Worm (Caenorhabditis elegans) whole organism, late embryonic: ENCODE results near the gene F20E11.18.

Experiments
- C08G9.2 ChIP-seq: sonication (generic microtip); optimal IDR thresholded peaks from 2 replicates; lab custom pipeline; 2016; ENCODE audit warnings: mild to moderate bottlenecking, missing genetic modification characterization, moderate library complexity, missing compliant biosample characterization
- F13H6.1 ChIP-seq: sonication (generic microtip); optimal IDR thresholded peaks from 2 replicates; lab custom pipeline; 2016; ENCODE audit warnings: missing genetic modification characterization, missing compliant biosample characterization
- K02D7.2 ChIP-seq: sonication (generic microtip); optimal IDR thresholded peaks from 2 replicates; lab custom pipeline; 2017; ENCODE audit warnings: mild to moderate bottlenecking, missing genetic modification characterization, missing compliant biosample characterization
- K09A11.1 ChIP-seq: sonication (generic microtip); optimal IDR thresholded peaks from 2 replicates; lab custom pipeline; 2017; ENCODE audit warnings: antibody characterized with exemption, mild to moderate bottlenecking, missing genetic modification characterization, missing compliant biosample characterization; ENCODE audit not compliant: insufficient read depth
- T23F11.4 ChIP-seq: fragments of 200-800 bp; sonication (Bioruptor generic); optimal IDR thresholded peaks from 2 replicates; lab custom pipeline; 2018; ENCODE audit warnings: mild to moderate bottlenecking, missing genetic modification characterization, missing compliant biosample characterization
- ama-1 ChIP-seq: fragments of 150-350 bp; optimal IDR thresholded peaks from 2 replicates; lab custom pipeline; 2014
- ceh-14 ChIP-seq: sonication (generic microtip); optimal IDR thresholded peaks from 2 replicates; lab custom pipeline; 2016; ENCODE audit warnings: missing genotype, missing genetic modification characterization, missing compliant biosample characterization
- ceh-18 ChIP-seq: sonication (generic microtip); optimal IDR thresholded peaks from 2 replicates; lab custom pipeline; 2016; ENCODE audit warnings: missing genetic modification characterization, missing compliant biosample characterization
- ceh-19 ChIP-seq: fragments of 200-800 bp; sonication (Bioruptor generic); optimal IDR thresholded peaks from 2 replicates; lab custom pipeline; 2018; ENCODE audit warnings: mild to moderate bottlenecking, missing genetic modification characterization, missing compliant biosample characterization
- ceh-22 ChIP-seq: sonication (generic microtip); optimal IDR thresholded peaks from 2 replicates; lab custom pipeline; 2017; ENCODE audit warnings: missing biosample characterization, missing genetic modification characterization
- ceh-30 ChIP-seq: fragments of 150-350 bp; optimal IDR thresholded peaks from 2 replicates; lab custom pipeline; 2014; ENCODE audit warnings: missing biosample characterization, missing genetic modification characterization
- ceh-31 ChIP-seq: sonication (generic microtip); optimal IDR thresholded peaks from 2 replicates; lab custom pipeline; 2016; ENCODE audit warnings: missing genetic modification characterization, missing compliant biosample characterization
- ceh-34 ChIP-seq: sonication (generic microtip); optimal IDR thresholded peaks from 2 replicates; lab custom pipeline; 2016; ENCODE audit warnings: mild to moderate bottlenecking, missing genetic modification characterization, missing compliant biosample characterization
- ceh-48 ChIP-seq: sonication (generic microtip); optimal IDR thresholded peaks from 2 replicates; lab custom pipeline; 2016; ENCODE audit warnings: missing genetic modification characterization, inconsistent platforms, missing compliant biosample characterization
- che-1 ChIP-seq: sonication (generic microtip); optimal IDR thresholded peaks from 2 replicates; lab custom pipeline; 2016; ENCODE audit warnings: mild to moderate bottlenecking, missing genetic modification characterization, missing compliant biosample characterization
- dmd-4 ChIP-seq: sonication (generic microtip); optimal IDR thresholded peaks from 2 replicates; lab custom pipeline; 2016; ENCODE audit warnings: borderline replicate concordance, missing genetic modification characterization, missing compliant biosample characterization
- dve-1 ChIP-seq: sonication (generic microtip); optimal IDR thresholded peaks from 2 replicates; lab custom pipeline; 2017; ENCODE audit warnings: antibody characterized with exemption, mild to moderate bottlenecking, missing genetic modification characterization, missing compliant biosample characterization
- elt-2 ChIP-seq: sonication (generic microtip); optimal IDR thresholded peaks from 2 replicates; lab custom pipeline; 2016; ENCODE audit warnings: missing genetic modification reagents, missing genetic modification characterization, missing compliant biosample characterization
- fax-1 ChIP-seq: sonication (generic microtip); optimal IDR thresholded peaks from 2 replicates; lab custom pipeline; 2016; ENCODE audit warnings: missing genotype, missing genetic modification characterization, missing compliant biosample characterization
- fkh-10 ChIP-seq: fragments of 150-350 bp; optimal IDR thresholded peaks from 2 replicates; lab custom pipeline; 2014; ENCODE audit warnings: missing biosample characterization, missing genetic modification reagents, missing genetic modification characterization
- fkh-6 ChIP-seq: sonication (generic microtip); optimal IDR thresholded peaks from 2 replicates; lab custom pipeline; 2016; ENCODE audit warnings: missing genetic modification characterization, missing compliant biosample characterization
- hlh-13 ChIP-seq: fragments of 200-800 bp; sonication (Bioruptor generic); optimal IDR thresholded peaks from 2 replicates; lab custom pipeline; 2018; ENCODE audit warnings: mild to moderate bottlenecking, missing genetic modification characterization, missing compliant biosample characterization
- hlh-6 ChIP-seq: sonication (generic microtip); optimal IDR thresholded peaks from 2 replicates; lab custom pipeline; 2016; ENCODE audit warnings: missing genotype, missing genetic modification characterization, missing compliant biosample characterization
- hlh-8 ChIP-seq: sonication (generic microtip); optimal IDR thresholded peaks from 2 replicates; lab custom pipeline; 2016; ENCODE audit warnings: missing genotype, missing genetic modification characterization, missing compliant biosample characterization
- lin-11 ChIP-seq: fragments of 200-800 bp; sonication (Bioruptor generic); optimal IDR thresholded peaks from 2 replicates; lab custom pipeline; 2018; ENCODE audit warnings: mild to moderate bottlenecking, missing genetic modification characterization, missing compliant biosample characterization
- madf-2 ChIP-seq: sonication (generic microtip); optimal IDR thresholded peaks from 2 replicates; lab custom pipeline; 2017; ENCODE audit warnings: missing genetic modification characterization, missing compliant biosample characterization
- mec-3 ChIP-seq: sonication (generic microtip); optimal IDR thresholded peaks from 2 replicates; lab custom pipeline; 2016; ENCODE audit warnings: borderline replicate concordance, missing genetic modification characterization, missing compliant biosample characterization
- nfya-1 ChIP-seq: sonication (generic microtip); optimal IDR thresholded peaks from 2 replicates; lab custom pipeline; 2017; ENCODE audit warnings: missing genetic modification characterization, mild to moderate bottlenecking, missing compliant biosample characterization, antibody characterized with exemption, moderate library complexity
- nhr-232 ChIP-seq: sonication (generic microtip); optimal IDR thresholded peaks from 2 replicates; lab custom pipeline; 2016; ENCODE audit warnings: missing genetic modification characterization, missing compliant biosample characterization
- npax-4 ChIP-seq: sonication (generic microtip); optimal IDR thresholded peaks from 2 replicates; lab custom pipeline; 2016; ENCODE audit warnings: missing genetic modification characterization, missing compliant biosample characterization
- pha-2 ChIP-seq: sonication (generic microtip); optimal IDR thresholded peaks from 2 replicates; lab custom pipeline; 2017; ENCODE audit warnings: mild to moderate bottlenecking, missing genetic modification characterization, missing compliant biosample characterization
- pha-4 ChIP-seq: fragments of 150-350 bp; optimal IDR thresholded peaks from 2 replicates; lab custom pipeline; 2018; ENCODE audit warnings: missing biosample characterization, missing genetic modification reagents, missing genetic modification characterization
- pqm-1 ChIP-seq: sonication (generic microtip); optimal IDR thresholded peaks from 2 replicates; lab custom pipeline; 2016; ENCODE audit warnings: missing genetic modification characterization, missing compliant biosample characterization
- pros-1 ChIP-seq: fragments of 150-350 bp; optimal IDR thresholded peaks from 2 replicates; lab custom pipeline; 2014; ENCODE audit warnings: missing biosample characterization, missing genetic modification reagents, missing genetic modification characterization
- rnt-1 ChIP-seq: sonication (generic microtip); optimal IDR thresholded peaks from 2 replicates; lab custom pipeline; 2016; ENCODE audit warnings: missing genetic modification characterization, missing compliant biosample characterization
- sdc-2 ChIP-seq: sonication (generic microtip); optimal IDR thresholded peaks from 2 replicates; lab custom pipeline; 2016; ENCODE audit warnings: missing genotype, missing genetic modification characterization, missing compliant biosample characterization
- sox-4 ChIP-seq: sonication (generic microtip); optimal IDR thresholded peaks from 2 replicates; lab custom pipeline; 2017; ENCODE audit warnings: mild to moderate bottlenecking, missing genetic modification characterization, inconsistent platforms, missing compliant biosample characterization
- tbx-2 ChIP-seq: sonication (generic microtip); optimal IDR thresholded peaks from 2 replicates; lab custom pipeline; 2016; ENCODE audit warnings: missing genetic modification characterization, missing compliant biosample characterization
- unc-3 ChIP-seq, 2 experiments: fragments of 200-800 bp in 1 of 2; sonication (Bioruptor generic) in 1 of 2; sonication (generic microtip) in 1 of 2; conservative IDR thresholded peaks in 1 of 2; optimal IDR thresholded peaks in 1 of 2; 2 replicates each; pipeline versions ENCODE4 v1.3.6 to Lab custom; 2016 to 2022; ENCODE audit warnings: missing compliant biosample characterization in 2 of 2, missing genetic modification characterization in 2 of 2, missing genetic modification reagents in 1 of 2
- unc-42 ChIP-seq: sonication (generic microtip); optimal IDR thresholded peaks from 2 replicates; lab custom pipeline; 2016; ENCODE audit warnings: missing genotype, missing genetic modification characterization, missing compliant biosample characterization
- unc-55 ChIP-seq: sonication (generic microtip); optimal IDR thresholded peaks from 2 replicates; lab custom pipeline; 2017; ENCODE audit warnings: missing biosample characterization, missing genetic modification reagents, missing genetic modification characterization
- unc-86 ChIP-seq: sonication (generic microtip); optimal IDR thresholded peaks from 2 replicates; lab custom pipeline; 2016; ENCODE audit warnings: missing genetic modification characterization, missing compliant biosample characterization
- ztf-16 ChIP-seq: sonication (generic microtip); optimal IDR thresholded peaks from 2 replicates; lab custom pipeline; 2017; ENCODE audit warnings: missing genetic modification characterization, missing compliant biosample characterization

Gene F20E11.18

ce11 chrV:17471564-17471963 lies 35.2 kb upstream of the F20E11.18 start, which contains the start of gene srh-235:
Gene srh-235 (minus strand): TSS chrV:17471664.
- TF ChIP-seq dve-1 (tag; lab: Kevin White, UChicago): no peak
- no peak for TF ChIP-seq ceh-18 (tag; lab: Kevin White, UChicago)
- no peak for TF ChIP-seq pha-4 (tag; lab: Kevin White, UChicago)
- no peak for TF ChIP-seq madf-2 (tag; lab: Kevin White, UChicago)
- TF ChIP-seq hlh-6: no peak
- TF ChIP-seq C08G9.2 (tag; lab: Kevin White, UChicago): no peak
- TF ChIP-seq unc-86: no peak

- no peak for TF ChIP-seq ceh-14 (tag; lab: Kevin White, UChicago)
- TF ChIP-seq unc-3 (GFP tag; conservative IDR thresholded peaks at IDR 0.05; lab: Robert Waterston, UW): no peak
- no peak for TF ChIP-seq unc-3 (tag; optimal IDR thresholded peaks at IDR 0.05; lab: Kevin White, UChicago)
- no peak for TF ChIP-seq ceh-30 (tag; lab: Kevin White, UChicago)
- TF ChIP-seq fkh-6: no peak
- TF ChIP-seq che-1: no peak
- no peak for TF ChIP-seq unc-86
- TF ChIP-seq K02D7.2: no peak
- TF ChIP-seq ceh-31 (tag; lab: Kevin White, UChicago): no peak
- TF ChIP-seq dve-1 (tag; lab: Kevin White, UChicago): no peak
- no peak for TF ChIP-seq pqm-1
- no peak for TF ChIP-seq pha-2
- TF ChIP-seq tbx-2: no peak
- TF ChIP-seq C08G9.2 (tag; lab: Kevin White, UChicago): no peak
- no peak for TF ChIP-seq nhr-232
These were observed 32.8 kb upstream of the F20E11.18 start, which contains the start of gene F20E11.17 for ce11 chrV:17469180-17469579. Gene F20E11.17 (minus strand): TSS chrV:17469280.

ce11 chrV:17467881-17468280 lies 31.5 kb upstream of the F20E11.18 start:
- no peak for TF ChIP-seq unc-3 (GFP tag; conservative IDR thresholded peaks at IDR 0.05; lab: Robert Waterston, UW)
- no peak for TF ChIP-seq unc-3 (tag; optimal IDR thresholded peaks at IDR 0.05; lab: Kevin White, UChicago)
- no peak for TF ChIP-seq mec-3 (tag; lab: Kevin White, UChicago)
- TF ChIP-seq pha-4 (tag; lab: Kevin White, UChicago): no peak
- TF ChIP-seq sdc-2 (tag; lab: Kevin White, UChicago): no peak
- no peak for TF ChIP-seq elt-2 (tag; lab: Kevin White, UChicago)
- TF ChIP-seq ama-1: no peak
- no peak for TF ChIP-seq unc-55 (GFP tag; lab: Kevin White, UChicago)
- no peak for TF ChIP-seq F13H6.1 (tag; lab: Kevin White, UChicago)
- TF ChIP-seq fax-1 (tag; lab: Kevin White, UChicago): no peak
- no peak for TF ChIP-seq dmd-4 (tag; lab: Kevin White, UChicago)
- no peak for TF ChIP-seq ceh-48 (tag; lab: Kevin White, UChicago)
- TF ChIP-seq che-1: no peak
- TF ChIP-seq ceh-22 (tag; lab: Kevin White, UChicago): no peak
- no peak for TF ChIP-seq fkh-10 (GFP tag; lab: Kevin White, UChicago)
- no peak for TF ChIP-seq hlh-8 (tag; lab: Kevin White, UChicago)
- no peak for TF ChIP-seq unc-42 (tag; lab: Kevin White, UChicago)
- TF ChIP-seq sox-4 (tag; lab: Kevin White, UChicago): no peak

- no peak for TF ChIP-seq hlh-8 (tag; lab: Kevin White, UChicago)
- TF ChIP-seq fkh-10 (GFP tag; lab: Kevin White, UChicago): no peak
- no peak for TF ChIP-seq npax-4
- TF ChIP-seq ceh-22 (tag; lab: Kevin White, UChicago): no peak
- TF ChIP-seq nfya-1 (tag; lab: Kevin White, UChicago): no peak
- no peak for TF ChIP-seq pros-1 (tag; lab: Kevin White, UChicago)
- no peak for TF ChIP-seq unc-42 (tag; lab: Kevin White, UChicago)
- TF ChIP-seq hlh-13 (GFP tag; lab: Kevin White, UChicago): no peak
- TF ChIP-seq ceh-19 (GFP tag; lab: Kevin White, UChicago): no peak
- no peak for TF ChIP-seq elt-2 (tag; lab: Kevin White, UChicago)
- no peak for TF ChIP-seq ceh-34 (tag; lab: Kevin White, UChicago)
- TF ChIP-seq lin-11 (tag; lab: Kevin White, UChicago): no peak
- no peak for TF ChIP-seq rnt-1
- TF ChIP-seq ztf-16: no peak
- TF ChIP-seq ceh-18 (tag; lab: Kevin White, UChicago): no peak
- TF ChIP-seq K09A11.1 (tag; lab: Kevin White, UChicago): no peak
- TF ChIP-seq T23F11.4 (GFP tag; lab: Kevin White, UChicago): no peak
- TF ChIP-seq, all 69 proteins: peak for 0
These were observed 30.4 kb upstream of the F20E11.18 start, which contains the start of gene srw-72 for ce11 chrV:17466751-17467150. Gene srw-72 (plus strand): TSS chrV:17467051.
